Worm (Caenorhabditis elegans) whole organism, L2 larva: Measurements from ENCODE around the gene T02H6.11.

Experiments used
- egl-27 ChIP-seq: sonication (generic microtip); optimal IDR thresholded peaks from 3 replicates; lab custom pipeline; 2017; ENCODE audit warnings: missing biosample characterization, missing genetic modification reagents, missing genetic modification characterization
- fos-1 ChIP-seq: fragments of 150-350 bp; optimal IDR thresholded peaks from 2 replicates; lab custom pipeline; 2014; ENCODE audit warnings: missing biosample characterization, missing genetic modification characterization
- mab-5 ChIP-seq: fragments of 150-350 bp; optimal IDR thresholded peaks from 2 replicates; lab custom pipeline; 2014; ENCODE audit warnings: missing biosample characterization, missing genetic modification characterization
- nhr-11 ChIP-seq: fragments of 150-350 bp; optimal IDR thresholded peaks from 2 replicates; lab custom pipeline; 2014; ENCODE audit warnings: missing biosample characterization, missing genetic modification characterization

ce11 chrII:724004-724403 is 23.1 kb upstream of the T02H6.11 start:
- no peak for TF ChIP-seq nhr-11
- no peak for TF ChIP-seq mab-5 (tag; lab: Kevin White, UChicago)
- no peak for TF ChIP-seq fos-1 (tag; lab: Kevin White, UChicago)
- no peak for TF ChIP-seq egl-27 (tag; lab: Kevin White, UChicago)
